Worm (Caenorhabditis elegans): Measurements from ENCODE around the gene psme-3.

psme-3 gene

DNA sequence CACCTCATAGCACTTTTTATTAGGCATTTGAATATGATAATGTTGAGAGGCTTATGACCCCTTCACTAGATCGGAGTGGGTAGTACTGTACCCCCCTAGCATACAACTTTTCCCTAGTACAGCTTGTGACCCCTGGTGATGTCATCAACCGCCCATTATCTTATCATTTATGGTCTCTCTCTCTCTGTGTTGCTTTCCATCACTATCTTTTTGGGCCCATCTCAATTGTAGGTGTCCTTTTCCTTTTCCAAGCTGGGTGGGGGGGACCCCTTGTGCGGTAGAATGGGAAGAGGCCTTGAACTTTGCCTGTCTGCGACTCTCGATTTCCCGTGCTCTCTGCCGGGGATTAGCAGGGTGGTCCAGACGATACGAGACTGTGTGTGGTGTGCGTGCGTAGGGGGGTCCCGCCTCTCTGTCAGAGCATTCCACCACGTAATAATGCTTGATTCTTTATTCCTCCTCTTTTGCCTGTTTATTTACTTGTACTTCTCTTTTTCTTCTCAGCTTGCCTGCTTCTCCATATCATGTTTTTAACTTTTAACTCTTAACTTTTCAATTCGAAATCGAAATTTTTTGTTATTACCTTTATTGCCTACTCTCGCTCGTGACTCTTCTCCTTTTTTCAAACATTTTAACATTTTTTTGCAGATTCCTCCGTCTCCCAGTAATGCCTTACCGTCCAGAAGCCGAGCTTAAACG lies 7.3 kb upstream of the psme-3 start, which contains the start of gene ztf-29:
ztf-29 (plus strand) TSS at position 649 of the 699 bp plus-strand sequence.
- TF ChIP-seq nhr-11 (tag; optimal IDR thresholded peaks at IDR 0.05) (no peak), dsc-1 (tag; optimal IDR thresholded peaks at IDR 0.05) (no peak), unc-130 (tag; optimal IDR thresholded peaks at IDR 0.05) (no peak), ztf-11 (tag; optimal IDR thresholded peaks at IDR 0.05) (no peak), skn-1 (tag; optimal IDR thresholded peaks at IDR 0.05) (no peak), F16B12.6 (tag; optimal IDR thresholded peaks at IDR 0.05) (no peak), snu-23 (GFP tag; optimal IDR thresholded peaks at IDR 0.05) (no peak), lsy-2 (tag; optimal IDR thresholded peaks at IDR 0.05) (no peak), tbx-2 (tag; optimal IDR thresholded peaks at IDR 0.05) (no peak), dpl-1 (GFP tag; optimal IDR thresholded peaks at IDR 0.05) (no peak), lin-13 (GFP tag; optimal IDR thresholded peaks at IDR 0.05) (no peak), nhr-47 (tag; optimal IDR thresholded peaks at IDR 0.05) (no peak), fos-1 (tag; optimal IDR thresholded peaks at IDR 0.05) (no peak), rnt-1 (tag; optimal IDR thresholded peaks at IDR 0.05) (no peak), nhr-20 (tag; optimal IDR thresholded peaks at IDR 0.05) (no peak)

DNA sequence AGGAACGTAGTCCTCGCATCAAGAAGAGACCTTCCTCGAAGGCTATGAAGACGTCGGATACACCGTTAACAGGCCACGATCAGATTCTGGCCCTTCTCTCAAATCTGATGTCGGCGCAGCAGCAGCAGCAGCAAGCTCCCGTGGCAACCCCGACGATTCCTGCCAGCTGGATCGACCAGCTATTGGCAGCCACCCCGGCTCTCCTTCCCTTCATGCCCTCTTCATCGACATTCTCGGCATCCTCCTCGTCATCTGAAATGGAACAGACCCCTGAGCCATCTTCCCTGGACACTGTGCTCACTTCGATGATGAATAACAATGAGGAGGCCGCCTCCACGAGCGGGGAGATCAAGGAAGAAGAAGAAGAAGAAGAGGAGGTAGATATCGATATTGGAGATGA lies 6.3 kb upstream of the psme-3 start:
- TF ChIP-seq nhr-85 (tag) = peak; percentile 7
- TF ChIP-seq nhr-237 (tag; optimal IDR thresholded peaks at IDR 0.05) = no peak

DNA sequence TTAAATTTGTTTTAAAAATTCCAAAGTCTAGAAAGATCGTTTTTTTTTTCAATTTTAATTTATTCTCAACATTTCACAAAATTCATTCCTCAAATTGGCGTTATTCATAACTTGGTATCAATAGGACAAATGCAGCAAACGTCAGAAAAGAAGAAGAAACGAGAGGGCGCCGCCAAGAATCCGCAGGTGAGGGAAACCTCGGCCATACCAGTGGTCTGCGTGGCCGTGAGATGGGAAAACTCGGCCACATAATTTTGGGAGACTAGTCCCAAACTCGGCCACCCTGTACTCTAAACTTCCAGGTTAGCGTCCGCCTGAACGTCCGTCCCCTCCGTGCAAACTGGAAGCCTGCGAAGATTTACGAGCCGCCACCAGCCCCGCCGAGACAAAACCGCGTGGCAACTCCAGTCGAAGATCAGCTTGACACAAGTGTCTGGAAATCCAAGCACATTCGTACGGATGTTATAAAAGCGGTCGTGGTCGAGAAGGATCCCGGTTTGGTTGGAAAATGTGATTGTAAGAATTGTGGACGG lies 4.5 kb upstream of the psme-3 start, which contains the start of gene Y66D12A.11:
Y66D12A.11 (plus strand) TSS at position 51 of the 533 bp plus-strand sequence.
- no peak for TF ChIP-seq isw-1 (GFP tag; IDR thresholded peaks at IDR 0.05)
- TF ChIP-seq ets-5 (GFP tag; IDR thresholded peaks at IDR 0.05) = no peak
- TF ChIP-seq fos-1 (tag; optimal IDR thresholded peaks at IDR 0.05) = no peak
- TF ChIP-seq blmp-1 (tag; optimal IDR thresholded peaks at IDR 0.05) = no peak
- no peak for TF ChIP-seq fkh-10 (GFP tag; optimal IDR thresholded peaks at IDR 0.05)
- no peak for TF ChIP-seq nhr-76 (tag; optimal IDR thresholded peaks at IDR 0.05)
- no peak for TF ChIP-seq tbx-2 (tag; optimal IDR thresholded peaks at IDR 0.05)
- no peak for TF ChIP-seq elt-3 (tag; optimal IDR thresholded peaks at IDR 0.05)
- no peak for TF ChIP-seq unc-130 (tag; optimal IDR thresholded peaks at IDR 0.05)
- no peak for TF ChIP-seq efl-1 (optimal IDR thresholded peaks at IDR 0.05)
- TF ChIP-seq efl-1 (GFP tag; optimal IDR thresholded peaks at IDR 0.05 in 1 of 2) = no peak
- TF ChIP-seq unc-30 (tag; optimal IDR thresholded peaks at IDR 0.05) = no peak
- no peak for TF ChIP-seq pax-3 (tag; optimal IDR thresholded peaks at IDR 0.05)
- no peak for TF ChIP-seq ceh-63 (GFP tag; optimal IDR thresholded peaks at IDR 0.05)
- no peak for TF ChIP-seq vab-15 (tag; optimal IDR thresholded peaks at IDR 0.05)
- no peak for TF ChIP-seq sup-37 (GFP tag; optimal IDR thresholded peaks at IDR 0.05)

DNA sequence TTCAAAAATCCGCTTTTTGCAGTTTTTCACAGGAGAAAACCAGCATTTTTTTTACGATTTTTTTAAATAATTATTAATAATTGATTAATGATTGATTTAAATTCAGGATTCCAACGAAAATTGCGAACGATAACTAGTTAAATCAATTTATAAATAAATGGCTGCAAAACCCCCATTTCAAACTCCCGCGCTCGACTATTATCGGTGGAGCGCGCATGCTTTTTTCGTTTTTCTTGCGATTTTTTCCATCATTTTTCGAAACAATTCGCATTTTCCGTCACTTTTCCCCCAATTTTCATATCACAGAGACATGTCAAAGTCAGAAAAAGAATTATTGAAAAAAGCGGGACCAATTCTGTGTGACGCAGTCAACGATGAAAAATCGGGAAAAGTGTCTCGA lies 2.3 kb upstream of the psme-3 start, which contains the start of gene Y66D12A.10:
Y66D12A.10 (plus strand) TSS at position 273 of the 400 bp plus-strand sequence.
- TF ChIP-seq mef-2 (tag; optimal IDR thresholded peaks at IDR 0.05) (no peak), ama-1 (optimal IDR thresholded peaks at IDR 0.05) (no peak), snu-23 (GFP tag; optimal IDR thresholded peaks at IDR 0.05) (peak; percentile 43), unc-130 (tag; optimal IDR thresholded peaks at IDR 0.05) (no peak), lsy-2 (tag; optimal IDR thresholded peaks at IDR 0.05) (peak; percentile 48 to 77), skn-1 (tag; optimal IDR thresholded peaks at IDR 0.05) (peak; percentile 62), lin-39 (tag; optimal IDR thresholded peaks at IDR 0.05) (no peak), ces-1 (GFP tag; optimal IDR thresholded peaks at IDR 0.05) (no peak), egl-27 (tag; optimal IDR thresholded peaks at IDR 0.05) (no peak), mdl-1 (tag; optimal IDR thresholded peaks at IDR 0.05) (peak in 1 of 2 experiments; percentile 3), nhr-19 (GFP tag; conservative IDR thresholded peaks at IDR 0.05) (0 out of 2 replicates have a peak, but pooled peaks have one; percentile 14), nhr-85 (tag) (peak; percentile 41), unc-86 (tag; optimal IDR thresholded peaks at IDR 0.05) (peak; percentile 13), fkh-10 (GFP tag; optimal IDR thresholded peaks at IDR 0.05) (no peak), egl-13 (tag; optimal IDR thresholded peaks at IDR 0.05) (no peak), efl-1 (optimal IDR thresholded peaks at IDR 0.05) (peak; percentile 88 to 96), efl-1 (GFP tag; optimal IDR thresholded peaks at IDR 0.05 in 1 of 2) (peak; percentile 97 to 100), mep-1 (tag; optimal IDR thresholded peaks at IDR 0.05) (peak; percentile 25), Y116A8C.19 (tag; optimal IDR thresholded peaks at IDR 0.05; ENCODE audit: borderline replicate concordance) (no peak), unc-62 (GFP tag; optimal IDR thresholded peaks at IDR 0.05) (no peak), zip-4 (GFP tag; optimal IDR thresholded peaks at IDR 0.05) (no peak), nhr-71 (tag; optimal IDR thresholded peaks at IDR 0.05) (no peak), tbx-2 (tag; optimal IDR thresholded peaks at IDR 0.05) (peak; percentile 17), rnt-1 (tag; optimal IDR thresholded peaks at IDR 0.05) (no peak), fkh-4 (tag; optimal IDR thresholded peaks at IDR 0.05; ENCODE audit: borderline replicate concordance) (no peak), swsn-7 (tag; optimal IDR thresholded peaks at IDR 0.05) (peak; percentile 19), nhr-20 (tag; optimal IDR thresholded peaks at IDR 0.05) (no peak)
